Worm (Caenorhabditis elegans) whole organism, midembryonic: ENCODE measurements around the gene smi-1.

Experiments
- T22C8.4 ChIP-seq: fragments of 200-800 bp; sonication (Bioruptor generic); IDR thresholded peaks from 2 replicates; pipeline ENCODE4 v1.3.6; 2022; ENCODE audit warnings: missing genetic modification characterization, missing compliant biosample characterization
- cog-1 ChIP-seq: sonication (generic microtip); optimal IDR thresholded peaks from 2 replicates; lab custom pipeline; 2016; ENCODE audit warnings: missing genetic modification characterization, missing compliant biosample characterization
- flt-1 ChIP-seq: fragments of 200-800 bp; sonication (Bioruptor generic); IDR thresholded peaks from 2 replicates; pipeline ENCODE4 v1.3.6; 2022; ENCODE audit warnings: missing genetic modification characterization, missing compliant biosample characterization
- med-1 ChIP-seq: sonication (generic microtip); optimal IDR thresholded peaks from 2 replicates; lab custom pipeline; 2017; ENCODE audit warnings: missing genetic modification characterization, mild to moderate bottlenecking, missing compliant biosample characterization, antibody characterized with exemption, missing genetic modification reagents; ENCODE audit not compliant: insufficient read depth
- ztf-23 ChIP-seq: fragments of 200-800 bp; sonication (Bioruptor generic); IDR thresholded peaks from 2 replicates; pipeline ENCODE4 v1.3.6; 2022; ENCODE audit warnings: missing genetic modification reagents, missing genetic modification characterization, missing compliant biosample characterization
- ztf-29 ChIP-seq: fragments of 200-800 bp; sonication (Bioruptor generic); IDR thresholded peaks from 2 replicates; pipeline ENCODE4 v1.3.6; 2022; ENCODE audit warnings: missing genetic modification reagents, missing genetic modification characterization, missing compliant biosample characterization

ce11 chrIII:1856679-1857078, 21.5 kb upstream of the smi-1 start:
- TF ChIP-seq flt-1 (GFP tag; lab: Robert Waterston, UW) (no peak), T22C8.4 (no peak), ztf-23 (GFP tag; lab: Robert Waterston, UW) (no peak), med-1 (no peak), ztf-29 (GFP tag; lab: Robert Waterston, UW) (no peak), cog-1 (tag; lab: Kevin White, UChicago) (no peak)
